Fruit fly (Drosophila melanogaster) whole organism, pupa: ENCODE results near the gene RpL27A.

Source experiments
- CG14655 ChIP-seq: fragments of 200-800 bp; sonication (Bioruptor generic); optimal IDR thresholded peaks from 3 replicates; lab custom pipeline; 2017; ENCODE audit warnings: mild to moderate bottlenecking, missing biosample characterization, missing genetic modification reagents, missing genetic modification characterization
- CG34367 ChIP-seq: fragments of 200-800 bp; sonication (Bioruptor generic); optimal IDR thresholded peaks from 2 replicates; lab custom pipeline; 2018; ENCODE audit warnings: missing biosample characterization, mild to moderate bottlenecking, missing genetic modification characterization
- EcR ChIP-seq: fragments of 200-800 bp; sonication (Bioruptor generic); optimal IDR thresholded peaks from 3 replicates; lab custom pipeline; 2019; ENCODE audit warnings: missing biosample characterization, missing genetic modification characterization, mild to moderate bottlenecking, moderate library complexity, missing genetic modification reagents
- Pif1B ChIP-seq: fragments of 200-800 bp; sonication (Bioruptor generic); optimal IDR thresholded peaks from 3 replicates; lab custom pipeline; 2016; ENCODE audit warnings: missing biosample characterization, missing genetic modification characterization

dm6 chr2L:4456539-4456994 is 1.6 kb downstream of the RpL27A start, which contains the start of gene Gs1l:
- TF ChIP-seq CG14655 (GFP tag; lab: Kevin White, UChicago) (no peak), Pif1B (no peak), EcR (GFP tag; lab: Kevin White, UChicago) (peak; percentile 71), CG34367 (tag; lab: Kevin White, UChicago) (no peak)
